Worm (Caenorhabditis elegans): ENCODE data around the gene acs-17.

DNA sequence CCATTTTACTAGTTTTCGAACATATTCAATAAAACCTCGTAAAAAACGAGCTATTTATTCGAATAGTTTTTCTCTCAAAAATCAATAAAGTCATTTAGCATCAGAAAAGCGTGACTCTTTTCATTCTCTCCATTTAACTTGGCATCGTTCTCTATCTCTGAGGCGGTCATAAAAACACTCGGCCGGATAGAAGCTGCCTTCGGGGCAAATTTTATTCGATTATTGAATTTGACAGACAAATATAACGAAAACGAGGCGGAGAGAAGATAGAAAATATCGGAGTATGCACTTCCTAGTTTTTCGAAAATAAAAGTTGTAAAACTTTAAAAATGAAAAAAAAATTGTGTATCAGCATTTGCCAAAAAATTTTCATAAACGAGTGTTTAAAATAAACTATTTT lies 30.9 kb upstream of the acs-17 start:
- TF ChIP-seq ceh-43 (GFP tag; optimal IDR thresholded peaks at IDR 0.05), result no peak
- no peak for TF ChIP-seq lin-13 (tag; optimal IDR thresholded peaks at IDR 0.05)
- no peak for TF ChIP-seq elt-3 (tag; optimal IDR thresholded peaks at IDR 0.05)
- no peak for TF ChIP-seq hlh-1 (tag; optimal IDR thresholded peaks at IDR 0.05)
- TF ChIP-seq unc-62 (GFP tag; optimal IDR thresholded peaks at IDR 0.05), result no peak
- no peak for TF ChIP-seq pha-4 (tag; optimal IDR thresholded peaks at IDR 0.05)
- TF ChIP-seq mep-1 (tag; optimal IDR thresholded peaks at IDR 0.05), result no peak
- TF ChIP-seq mab-5 (tag; optimal IDR thresholded peaks at IDR 0.05), result no peak
- TF ChIP-seq nhr-12 (tag; optimal IDR thresholded peaks at IDR 0.05), result no peak
- TF ChIP-seq sem-2 (GFP tag; optimal IDR thresholded peaks at IDR 0.05), result no peak
- no peak for TF ChIP-seq blmp-1 (tag; optimal IDR thresholded peaks at IDR 0.05)
- TF ChIP-seq zip-8 (tag; optimal IDR thresholded peaks at IDR 0.05), result no peak
- TF ChIP-seq mls-2 (tag; optimal IDR thresholded peaks at IDR 0.05), result no peak
